Worm (Caenorhabditis elegans) whole organism, young adult: Measurements from ENCODE around the gene twk-21.
"Not testable (repeated sequence)": the region's sequence is repeated elsewhere in the genome, so short reads cannot be mapped to it uniquely, and the experiment has no call there.

Source experiments
- D2030.7 ChIP-seq: fragments of 200-800 bp; sonication (Bioruptor generic); IDR thresholded peaks from 2 replicates; pipeline ENCODE4 v1.3.6; 2022; ENCODE audit warnings: missing genetic modification reagents, missing genetic modification characterization, missing compliant biosample characterization
- F10E7.11 ChIP-seq: sonication (generic microtip); optimal IDR thresholded peaks from 2 replicates; lab custom pipeline; 2017; ENCODE audit warnings: mild to moderate bottlenecking, missing genetic modification characterization, moderate library complexity, missing compliant biosample characterization
- Y53G8AR.9 ChIP-seq: fragments of 200-800 bp; sonication (Bioruptor generic); conservative IDR thresholded peaks from 2 replicates; pipeline ENCODE4 v1.3.6; 2022; ENCODE audit warnings: missing genetic modification reagents, missing genetic modification characterization, missing compliant biosample characterization
- attf-6 ChIP-seq: fragments of 200-800 bp; sonication (Bioruptor generic); IDR thresholded peaks from 2 replicates; pipeline ENCODE4 v1.3.6; 2022; ENCODE audit warnings: missing genetic modification reagents, missing genetic modification characterization, missing compliant biosample characterization
- cebp-2 ChIP-seq: fragments of 200-800 bp; sonication (Bioruptor generic); IDR thresholded peaks from 2 replicates; pipeline ENCODE4 v1.3.6; 2022; ENCODE audit warnings: missing genetic modification characterization, missing compliant biosample characterization
- chd-7 ChIP-seq: sonication (generic microtip); optimal IDR thresholded peaks from 2 replicates; lab custom pipeline; 2016; ENCODE audit warnings: mild to moderate bottlenecking, missing genetic modification characterization, moderate library complexity, missing compliant biosample characterization
- hsf-1 ChIP-seq: fragments of 200-800 bp; sonication (Bioruptor generic); IDR thresholded peaks from 2 replicates; pipeline ENCODE4 v1.3.6; 2022; ENCODE audit warnings: missing genetic modification reagents, missing genetic modification characterization, missing compliant biosample characterization
- lin-35 ChIP-seq, 3 experiments: fragments of 150-350 bp in 2 of 3; sonication (generic microtip) in 1 of 3; optimal IDR thresholded peaks; 2 replicates each; lab custom pipeline; 2014 to 2018; ENCODE audit warnings: missing biosample characterization in 3 of 3, missing genetic modification characterization in 3 of 3, missing genetic modification reagents in 3 of 3
- rec-8 ChIP-seq, 2 experiments: sonication (generic microtip); optimal IDR thresholded peaks; 2 replicates each; lab custom pipeline; 2016; ENCODE audit warnings: mild to moderate bottlenecking in 2 of 2, missing genetic modification characterization in 2 of 2, missing genetic modification reagents in 2 of 2, missing genotype in 2 of 2, missing biosample characterization in 1 of 2, missing compliant biosample characterization in 1 of 2, moderate library complexity in 1 of 2
- snpc-3.4 ChIP-seq: sonication (generic microtip); optimal IDR thresholded peaks from 2 replicates; lab custom pipeline; 2017; ENCODE audit warnings: missing genetic modification characterization, mild to moderate bottlenecking, missing compliant biosample characterization, antibody characterized with exemption, moderate library complexity, missing genotype, missing genetic modification reagents
- unc-62 ChIP-seq: fragments of 150-350 bp; optimal IDR thresholded peaks from 2 replicates; lab custom pipeline; 2014; ENCODE audit warnings: missing biosample characterization, missing genetic modification reagents, missing genetic modification characterization

DNA sequence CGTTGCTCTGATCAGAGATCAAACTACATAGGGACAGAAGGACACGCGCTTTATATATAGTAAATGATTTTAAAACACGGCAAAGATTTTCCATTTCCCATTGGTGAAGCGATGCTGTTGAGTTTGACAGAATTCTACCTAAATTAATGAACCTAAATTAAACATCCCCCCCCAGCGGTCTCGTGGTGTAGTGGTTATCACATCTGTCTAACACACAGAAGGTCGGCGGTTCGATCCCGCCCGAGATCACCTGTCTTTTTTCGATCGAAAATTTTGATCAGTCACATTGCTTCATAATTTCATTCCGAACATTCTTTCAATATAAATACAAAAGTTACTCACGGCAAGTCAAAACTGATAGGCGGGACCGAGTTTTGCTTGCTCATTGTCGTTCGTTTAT lies 475 bp upstream of the twk-21 start:
- not testable (repeated sequence) for TF ChIP-seq Y53G8AR.9; lin-35 (GFP tag; optimal IDR thresholded peaks at IDR 0.05; lab: Kevin White, UChicago); unc-62; F10E7.11 (tag; lab: Kevin White, UChicago); cebp-2 (GFP tag; lab: Robert Waterston, UW); rec-8 (tag; optimal IDR thresholded peaks at IDR 0.05; lab: Kevin White, UChicago); chd-7; hsf-1 (GFP tag; lab: Robert Waterston, UW); snpc-3.4 (tag; lab: Kevin White, UChicago)
- TF ChIP-seq attf-6 (GFP tag; lab: Robert Waterston, UW) (0 out of 2 replicates have a peak, but pooled peaks have one; percentile 36), D2030.7 (peak; percentile 74)
